Worm (Caenorhabditis elegans) whole organism, L4 larva: ENCODE measurements around the gene metl-9.

Experiments used
- T20F7.1 ChIP-seq: fragments of 200-800 bp; sonication (Bioruptor generic); optimal IDR thresholded peaks from 2 replicates; lab custom pipeline; 2018; ENCODE audit warnings: mild to moderate bottlenecking, missing genetic modification characterization, missing compliant biosample characterization
- arid-1 ChIP-seq: fragments of 200-800 bp; sonication (Bioruptor generic); conservative IDR thresholded peaks from 2 replicates; pipeline ENCODE4 v1.3.6; 2022; ENCODE audit warnings: missing genetic modification reagents, missing genetic modification characterization, missing compliant biosample characterization
- nhr-111 ChIP-seq: fragments of 200-800 bp; sonication (Bioruptor generic); optimal IDR thresholded peaks from 2 replicates; lab custom pipeline; 2018; ENCODE audit warnings: mild to moderate bottlenecking, missing genetic modification characterization, missing compliant biosample characterization
- nhr-76 ChIP-seq: fragments of 150-350 bp; optimal IDR thresholded peaks from 2 replicates; lab custom pipeline; 2014; ENCODE audit warnings: missing biosample characterization, missing genetic modification characterization
- nhr-77 ChIP-seq: fragments of 150-350 bp; optimal IDR thresholded peaks from 2 replicates; lab custom pipeline; 2014; ENCODE audit warnings: missing biosample characterization, missing genetic modification characterization

DNA sequence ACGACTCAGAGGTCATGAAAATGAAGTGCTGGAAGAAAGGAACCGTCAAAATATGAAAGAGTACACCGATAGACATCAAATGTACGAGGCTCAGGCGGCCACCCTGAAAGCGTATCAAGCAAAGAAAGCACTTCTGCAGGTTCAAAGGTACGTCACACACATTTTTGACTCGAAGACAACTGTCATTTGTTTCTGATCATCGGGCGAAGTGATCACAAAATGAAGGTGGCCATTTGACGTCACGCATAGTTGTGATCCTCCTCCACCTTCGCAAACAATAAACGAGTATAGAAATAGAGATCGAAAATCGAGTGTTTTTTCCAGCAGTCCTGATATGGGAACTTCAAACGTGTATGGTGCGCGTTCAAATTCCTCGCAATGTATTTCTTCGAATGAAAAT is 20.3 kb upstream of the metl-9 start:
- TF ChIP-seq T20F7.1 (GFP tag; lab: Kevin White, UChicago) (no peak), nhr-76 (tag; lab: Kevin White, UChicago) (no peak), nhr-111 (GFP tag; lab: Kevin White, UChicago) (no peak), arid-1 (no peak), nhr-77 (tag; lab: Kevin White, UChicago) (no peak)
